Worm (Caenorhabditis elegans) whole organism, L4 larva: ENCODE data around the gene K09D9.9.

Experiments
- T20F7.1 ChIP-seq: fragments of 200-800 bp; sonication (Bioruptor generic); optimal IDR thresholded peaks from 2 replicates; lab custom pipeline; 2018; ENCODE audit warnings: mild to moderate bottlenecking, missing genetic modification characterization, missing compliant biosample characterization
- T26A8.4 ChIP-seq: fragments of 200-800 bp; sonication (Bioruptor generic); IDR thresholded peaks from 2 replicates; pipeline ENCODE4 v1.3.6; 2022; ENCODE audit warnings: missing genetic modification characterization, missing compliant biosample characterization
- attf-4 ChIP-seq: sonication (generic microtip); optimal IDR thresholded peaks from 3 replicates; lab custom pipeline; 2017; ENCODE audit warnings: missing biosample characterization, missing genetic modification characterization
- ceh-28 ChIP-seq: fragments of 150-350 bp; optimal IDR thresholded peaks from 2 replicates; lab custom pipeline; 2014; ENCODE audit warnings: missing biosample characterization, missing genetic modification reagents, missing genetic modification characterization
- ces-1 ChIP-seq: fragments of 150-350 bp; sonication (generic microtip); optimal IDR thresholded peaks from 4 replicates; lab custom pipeline; 2014; ENCODE audit warnings: missing biosample characterization, missing genetic modification reagents, missing genetic modification characterization
- daf-16 ChIP-seq, 3 experiments: sonication (generic microtip); optimal IDR thresholded peaks; 2 replicates each; lab custom pipeline; 2016 to 2017; ENCODE audit warnings: missing genetic modification characterization in 3 of 3, missing genetic modification reagents in 3 of 3, mild to moderate bottlenecking in 2 of 3, missing compliant biosample characterization in 2 of 3, missing biosample characterization in 1 of 3, moderate library complexity in 1 of 3
- dmd-6 ChIP-seq: fragments of 200-800 bp; sonication (Bioruptor generic); IDR thresholded peaks from 2 replicates; pipeline ENCODE4 v1.3.6; 2022; ENCODE audit warnings: missing genetic modification reagents, missing genetic modification characterization, missing compliant biosample characterization
- dpl-1 ChIP-seq: fragments of 150-350 bp; optimal IDR thresholded peaks from 2 replicates; lab custom pipeline; 2014; ENCODE audit warnings: missing biosample characterization, missing genetic modification reagents, missing genetic modification characterization
- dve-1 ChIP-seq: sonication (generic microtip); optimal IDR thresholded peaks from 2 replicates; lab custom pipeline; 2017; ENCODE audit warnings: antibody characterized with exemption, mild to moderate bottlenecking, missing genetic modification characterization, missing compliant biosample characterization; ENCODE audit not compliant: insufficient read depth
- egl-43 ChIP-seq: fragments of 200-800 bp; sonication (Bioruptor generic); IDR thresholded peaks from 2 replicates; pipeline ENCODE4 v1.3.6; 2022; ENCODE audit warnings: missing genetic modification reagents, missing genetic modification characterization, missing compliant biosample characterization
- gei-8 ChIP-seq: fragments of 200-800 bp; sonication (Bioruptor generic); optimal IDR thresholded peaks from 2 replicates; lab custom pipeline; 2018; ENCODE audit warnings: mild to moderate bottlenecking, missing genetic modification characterization, missing compliant biosample characterization
- hif-1 ChIP-seq, 2 experiments: sonication (generic microtip); optimal IDR thresholded peaks; 2 replicates each; lab custom pipeline; 2016 to 2017; ENCODE audit warnings: missing compliant biosample characterization in 2 of 2, missing genetic modification characterization in 2 of 2, missing genetic modification reagents in 2 of 2, missing genotype in 2 of 2, mild to moderate bottlenecking in 1 of 2
- jun-1 ChIP-seq: fragments of 150-350 bp; optimal IDR thresholded peaks from 2 replicates; lab custom pipeline; 2014; ENCODE audit warnings: missing biosample characterization, missing genetic modification reagents, missing genetic modification characterization
- lim-7 ChIP-seq: fragments of 200-800 bp; sonication (Bioruptor generic); IDR thresholded peaks from 2 replicates; pipeline ENCODE4 v1.3.6; 2022; ENCODE audit warnings: missing genetic modification characterization, missing compliant biosample characterization
- lin-1 ChIP-seq: fragments of 200-800 bp; sonication (Bioruptor generic); IDR thresholded peaks from 2 replicates; pipeline ENCODE4 v1.3.6; 2022; ENCODE audit warnings: missing genetic modification reagents, missing genetic modification characterization, missing compliant biosample characterization
- lin-39 ChIP-seq: fragments of 150-350 bp; optimal IDR thresholded peaks from 2 replicates; lab custom pipeline; 2014; ENCODE audit warnings: missing biosample characterization, missing genetic modification reagents, missing genetic modification characterization
- lir-3 ChIP-seq: sonication (generic microtip); optimal IDR thresholded peaks from 2 replicates; lab custom pipeline; 2016; ENCODE audit warnings: mild to moderate bottlenecking, missing genetic modification characterization, missing compliant biosample characterization
- lsy-2 ChIP-seq, 2 experiments: fragments of 150-350 bp in 1 of 2; sonication (generic microtip) in 1 of 2; optimal IDR thresholded peaks; 2 replicates each; lab custom pipeline; 2014 to 2017; ENCODE audit warnings: missing biosample characterization in 2 of 2, missing genetic modification characterization in 2 of 2
- mep-1 ChIP-seq: fragments of 150-350 bp; sonication (generic microtip); optimal IDR thresholded peaks from 3 replicates; lab custom pipeline; 2014; ENCODE audit warnings: missing biosample characterization, missing genetic modification characterization
- mes-2 ChIP-seq: sonication (generic microtip); optimal IDR thresholded peaks from 2 replicates; lab custom pipeline; 2016; ENCODE audit warnings: missing genotype, mild to moderate bottlenecking, missing genetic modification characterization, missing compliant biosample characterization; ENCODE audit not compliant: poor library complexity, severe bottlenecking
- mxl-3 ChIP-seq: fragments of 200-800 bp; sonication (Bioruptor generic); optimal IDR thresholded peaks from 2 replicates; lab custom pipeline; 2018; ENCODE audit warnings: mild to moderate bottlenecking, missing genetic modification characterization, missing compliant biosample characterization
- nhr-10 ChIP-seq: fragments of 150-350 bp; optimal IDR thresholded peaks from 2 replicates; lab custom pipeline; 2014; ENCODE audit warnings: missing biosample characterization, missing genetic modification characterization
- nhr-102 ChIP-seq: sonication (generic microtip); optimal IDR thresholded peaks from 2 replicates; lab custom pipeline; 2016; ENCODE audit warnings: mild to moderate bottlenecking, missing genetic modification characterization, moderate library complexity, missing compliant biosample characterization
- nhr-11 ChIP-seq: fragments of 150-350 bp; optimal IDR thresholded peaks from 2 replicates; lab custom pipeline; 2014; ENCODE audit warnings: missing biosample characterization, missing genetic modification characterization
- nhr-25 ChIP-seq: sonication (generic microtip); optimal IDR thresholded peaks from 2 replicates; lab custom pipeline; 2017; ENCODE audit warnings: missing genetic modification characterization, mild to moderate bottlenecking, missing compliant biosample characterization, antibody characterized with exemption, moderate library complexity, borderline replicate concordance; ENCODE audit not compliant: insufficient read depth
- nhr-28 ChIP-seq: fragments of 150-350 bp; optimal IDR thresholded peaks from 2 replicates; lab custom pipeline; 2014; ENCODE audit warnings: missing biosample characterization, missing genetic modification characterization
- nhr-42 ChIP-seq: fragments of 200-800 bp; sonication (Bioruptor generic); IDR thresholded peaks from 2 replicates; pipeline ENCODE4 v1.3.6; 2022; ENCODE audit warnings: missing genetic modification characterization, missing compliant biosample characterization
- php-3 ChIP-seq: fragments of 200-800 bp; sonication (Bioruptor generic); IDR thresholded peaks from 2 replicates; pipeline ENCODE4 v1.3.6; 2022; ENCODE audit warnings: missing genetic modification reagents, missing genetic modification characterization, missing compliant biosample characterization
- pqm-1 ChIP-seq: sonication (generic microtip); optimal IDR thresholded peaks from 2 replicates; lab custom pipeline; 2017; ENCODE audit warnings: missing biosample characterization, missing genetic modification characterization
- skn-1 ChIP-seq: fragments of 150-350 bp; optimal IDR thresholded peaks from 2 replicates; lab custom pipeline; 2014; ENCODE audit warnings: missing biosample characterization, missing genetic modification characterization
- snpc-4 ChIP-seq: fragments of 150-350 bp; optimal IDR thresholded peaks from 2 replicates; lab custom pipeline; 2014; ENCODE audit warnings: missing biosample characterization, missing genetic modification characterization
- spr-1 ChIP-seq: sonication (generic microtip); optimal IDR thresholded peaks from 2 replicates; lab custom pipeline; 2016; ENCODE audit warnings: mild to moderate bottlenecking, missing genetic modification characterization, missing compliant biosample characterization
- tag-97 ChIP-seq: fragments of 200-800 bp; sonication (Bioruptor generic); IDR thresholded peaks from 2 replicates; pipeline ENCODE4 v1.3.6; 2022; ENCODE audit warnings: missing genetic modification characterization, missing compliant biosample characterization
- tra-1 ChIP-seq: fragments of 200-800 bp; sonication (Bioruptor generic); IDR thresholded peaks from 2 replicates; pipeline ENCODE4 v1.3.6; 2022; ENCODE audit warnings: missing genetic modification reagents, missing genetic modification characterization, missing compliant biosample characterization
- unc-62 ChIP-seq, 3 experiments: fragments of 150-350 bp in 1 of 3; sonication (generic microtip); optimal IDR thresholded peaks in 2 of 3; peaks in 1 of 3; 1 replicate in 1 of 3; 2 replicates in 2 of 3; lab custom pipeline; 2014 to 2017; ENCODE audit warnings: missing biosample characterization in 3 of 3, missing genetic modification characterization in 3 of 3, missing genetic modification reagents in 3 of 3, missing genotype in 1 of 3
- zag-1 ChIP-seq: fragments of 150-350 bp; optimal IDR thresholded peaks from 2 replicates; lab custom pipeline; 2014; ENCODE audit warnings: missing biosample characterization, missing genetic modification characterization
- zip-2 ChIP-seq: fragments of 150-350 bp; optimal IDR thresholded peaks from 2 replicates; lab custom pipeline; 2014; ENCODE audit warnings: missing biosample characterization, missing genetic modification characterization
- ztf-11 ChIP-seq: fragments of 150-350 bp; optimal IDR thresholded peaks from 2 replicates; lab custom pipeline; 2014; ENCODE audit warnings: missing biosample characterization, missing genetic modification characterization
- ztf-7 ChIP-seq: fragments of 150-350 bp; optimal IDR thresholded peaks from 2 replicates; lab custom pipeline; 2014; ENCODE audit warnings: missing biosample characterization, missing genetic modification characterization

Gene K09D9.9

DNA sequence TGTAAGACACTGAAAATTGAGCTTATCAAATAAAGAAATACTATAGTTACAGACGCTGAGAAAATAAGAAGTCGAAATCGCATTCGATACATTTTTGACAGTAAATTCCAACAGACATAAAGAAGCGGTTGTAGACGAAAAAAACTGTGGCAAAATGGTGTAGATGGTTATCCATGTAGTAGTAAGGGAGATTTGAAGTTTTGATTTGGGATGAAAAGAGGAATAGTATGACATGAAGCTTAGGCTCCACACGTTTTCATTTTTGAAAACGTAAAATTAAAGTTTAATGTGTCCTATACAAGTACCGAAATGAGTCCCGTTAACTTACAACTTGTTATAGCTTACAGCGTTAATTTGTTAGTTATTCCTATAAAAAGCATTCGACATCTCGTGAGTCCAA lies at the start of gene K09D9.9:
Gene K09D9.9, minus strand, starts transcription at position 101 of the 400 bp plus-strand sequence.
- TF ChIP-seq attf-4 (tag; lab: Kevin White, UChicago) (no peak), nhr-10 (no peak), lin-39 (tag; lab: Kevin White, UChicago) (no peak), nhr-42 (GFP tag; lab: Robert Waterston, UW) (no peak), nhr-25 (tag; lab: Kevin White, UChicago) (no peak), daf-16 (GFP tag; optimal IDR thresholded peaks at IDR 0.05; lab: Kevin White, UChicago) (no peak), daf-16 (tag; optimal IDR thresholded peaks at IDR 0.05; lab: Kevin White, UChicago) (no peak), zag-1 (tag; lab: Kevin White, UChicago) (no peak), mep-1 (tag; lab: Kevin White, UChicago) (no peak), nhr-102 (tag; lab: Kevin White, UChicago) (no peak), lsy-2 (tag; optimal IDR thresholded peaks at IDR 0.05; lab: Kevin White, UChicago) (no peak), gei-8 (no peak), lim-7 (GFP tag; lab: Robert Waterston, UW) (no peak), lin-1 (GFP tag; lab: Robert Waterston, UW) (no peak), ceh-28 (no peak), tag-97 (GFP tag; lab: Robert Waterston, UW) (no peak), egl-43 (GFP tag; lab: Robert Waterston, UW) (no peak), snpc-4 (tag; lab: Kevin White, UChicago) (no peak), skn-1 (tag; lab: Kevin White, UChicago) (no peak), mxl-3 (GFP tag; lab: Kevin White, UChicago) (no peak), jun-1 (tag; lab: Kevin White, UChicago) (no peak)

DNA sequence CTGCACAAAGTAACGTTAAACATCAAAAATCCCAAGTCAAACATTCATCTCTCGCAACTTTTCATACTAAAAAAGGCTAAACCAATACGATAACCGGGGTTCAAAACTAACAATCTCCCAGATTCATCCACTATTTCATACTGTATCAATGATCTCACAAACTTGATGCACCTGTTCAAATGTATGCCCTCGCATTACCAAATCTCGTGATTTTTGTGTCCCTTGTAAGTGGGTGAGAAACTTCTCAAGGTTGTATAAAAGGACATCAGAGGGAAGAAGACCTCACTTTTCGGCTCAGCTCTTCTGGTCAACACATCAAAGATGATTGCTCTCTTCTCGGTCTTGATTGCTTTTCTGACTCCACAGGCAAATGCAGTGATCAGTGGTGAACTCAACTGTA lies 49.7 kb upstream of the K09D9.9 start, which contains the start of gene phat-3:
Gene phat-3, plus strand, starts transcription at position 301 of the 400 bp plus-strand sequence.
- TF ChIP-seq tra-1 (GFP tag; lab: Robert Waterston, UW) (no peak), gei-8 (no peak), php-3 (GFP tag; lab: Robert Waterston, UW) (no peak), mes-2 (tag; lab: Kevin White, UChicago) (no peak), hif-1 (tag; optimal IDR thresholded peaks at IDR 0.05; lab: Kevin White, UChicago) (no peak), unc-62 (GFP tag; optimal IDR thresholded peaks at IDR 0.05 in 1 of 2; lab: Kevin White, UChicago) (no peak), unc-62 (tag; optimal IDR thresholded peaks at IDR 0.05; lab: Kevin White, UChicago) (no peak)

DNA sequence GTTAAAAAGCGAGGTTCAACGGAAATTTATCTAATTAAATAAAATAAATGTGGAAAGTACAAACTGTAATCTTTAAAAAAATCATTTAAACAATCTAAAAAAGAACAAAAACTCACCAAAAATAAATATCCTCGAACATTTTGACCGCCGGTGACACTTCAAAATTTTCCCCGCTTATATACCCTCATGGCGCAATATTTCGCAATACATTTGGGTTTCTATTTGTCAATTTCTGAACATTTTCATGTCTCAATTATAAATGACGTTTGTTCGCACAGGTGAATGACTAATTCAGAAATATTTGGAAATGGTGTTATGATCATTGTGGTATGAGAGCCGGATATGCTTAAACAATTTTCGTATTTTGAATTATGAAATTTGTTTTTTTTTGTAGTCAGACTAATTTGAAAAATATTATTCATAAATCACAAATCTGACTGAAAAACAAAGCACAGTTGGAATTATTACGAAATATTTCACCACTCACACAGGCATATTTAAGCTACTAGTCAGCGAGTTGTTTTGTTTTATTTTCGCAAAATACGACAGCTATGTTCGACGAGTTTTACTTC lies 48.0 kb upstream of the K09D9.9 start, which contains the start of the genes C49G7.10 and irg-2:
Gene C49G7.10, minus strand, starts transcription at position 169 of the 572 bp plus-strand sequence.
Gene irg-2, plus strand, starts transcription at position 329 of the 572 bp plus-strand sequence.
- TF ChIP-seq dmd-6 (GFP tag; lab: Robert Waterston, UW), result peak; percentile 62
- no peak for TF ChIP-seq spr-1
- no peak for TF ChIP-seq mxl-3 (GFP tag; lab: Kevin White, UChicago)
- peak in 1 of 2 experiments; percentile 14 for TF ChIP-seq unc-62 (GFP tag; optimal IDR thresholded peaks at IDR 0.05 in 1 of 2; lab: Kevin White, UChicago)
- no peak for TF ChIP-seq unc-62 (tag; optimal IDR thresholded peaks at IDR 0.05; lab: Kevin White, UChicago)
- peak; percentile 12 for TF ChIP-seq pqm-1 (tag; lab: Kevin White, UChicago)
- no peak for TF ChIP-seq ztf-11 (tag; lab: Kevin White, UChicago)
- TF ChIP-seq dve-1 (tag; lab: Kevin White, UChicago), result peak; percentile 59
- peak; percentile 100 for TF ChIP-seq zip-2 (tag; lab: Kevin White, UChicago)
- TF ChIP-seq ztf-7 (tag; lab: Kevin White, UChicago), result peak; percentile 98
- no peak for TF ChIP-seq lir-3 (tag; lab: Kevin White, UChicago)
- TF ChIP-seq nhr-11, result peak; percentile 46
- TF ChIP-seq ces-1 (GFP tag; lab: Kevin White, UChicago), result no peak
- TF ChIP-seq nhr-28 (tag; lab: Kevin White, UChicago), result peak; percentile 18
- peak; percentile 31 for TF ChIP-seq T20F7.1 (GFP tag; lab: Kevin White, UChicago)
- peak; percentile 7 for TF ChIP-seq dpl-1 (GFP tag; lab: Kevin White, UChicago)
- TF ChIP-seq T26A8.4 (GFP tag; lab: Robert Waterston, UW), result no peak
- TF ChIP-seq, all 104 proteins: peak for 10
